Worm (Caenorhabditis elegans) whole organism, mixed stage, embryonic: ENCODE results near the gene mls-2.

Source experiments
- ceh-83 ChIP-seq: fragments of 200-800 bp; sonication (Bioruptor generic); optimal IDR thresholded peaks from 2 replicates; lab custom pipeline; 2018; ENCODE audit warnings: mild to moderate bottlenecking, missing genetic modification characterization, missing compliant biosample characterization
- elt-1 ChIP-seq: sonication (generic microtip); optimal IDR thresholded peaks from 2 replicates; lab custom pipeline; 2017; ENCODE audit warnings: missing genetic modification characterization, mild to moderate bottlenecking, missing compliant biosample characterization, antibody characterized with exemption, moderate library complexity, borderline replicate concordance; ENCODE audit not compliant: insufficient read depth
- mep-1 ChIP-seq: fragments of 150-350 bp; optimal IDR thresholded peaks from 2 replicates; lab custom pipeline; 2017; ENCODE audit warnings: missing biosample characterization, missing genetic modification reagents, missing genetic modification characterization, inconsistent platforms
- nhr-12 ChIP-seq: fragments of 150-350 bp; optimal IDR thresholded peaks from 2 replicates; lab custom pipeline; 2014; ENCODE audit warnings: missing biosample characterization, missing genetic modification characterization
- nhr-28 ChIP-seq: fragments of 150-350 bp; optimal IDR thresholded peaks from 2 replicates; lab custom pipeline; 2014; ENCODE audit warnings: missing biosample characterization, missing genetic modification characterization
- unc-120 ChIP-seq: sonication (generic microtip); optimal IDR thresholded peaks from 2 replicates; lab custom pipeline; 2017; ENCODE audit warnings: missing genetic modification characterization, missing compliant biosample characterization; ENCODE audit not compliant: poor library complexity, severe bottlenecking

DNA sequence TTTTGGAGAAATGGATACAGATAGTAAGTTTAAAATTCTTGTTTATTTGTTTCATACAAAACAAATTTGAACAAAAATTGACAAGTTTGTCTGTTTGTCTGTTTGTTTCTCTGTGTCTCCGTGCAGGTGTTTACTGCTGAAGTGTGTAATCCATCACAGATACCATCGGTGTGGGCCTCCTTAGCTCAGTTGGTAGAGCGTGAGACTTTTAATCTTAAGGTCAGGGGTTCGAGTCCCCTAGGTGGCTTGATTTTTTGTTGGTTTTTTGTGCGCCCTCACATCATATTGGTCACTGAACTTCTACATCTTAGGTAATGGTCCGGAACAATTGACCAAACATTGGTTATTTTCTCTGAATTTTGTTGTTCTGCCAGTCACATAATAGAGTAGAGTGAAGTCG is 27.5 kb upstream of the mls-2 start:
- TF ChIP-seq nhr-28 (tag; lab: Kevin White, UChicago) (no peak), elt-1 (no peak), unc-120 (tag; lab: Kevin White, UChicago) (peak; percentile 21), ceh-83 (GFP tag; lab: Kevin White, UChicago) (peak; percentile 85), nhr-12 (no peak), mep-1 (no peak)
